Worm (Caenorhabditis elegans) whole organism, L2 larva: ENCODE data around the gene tatn-1.
A peak's percentile ranks its signal among the peaks of the same experiment; 100 is the strongest.

ENCODE experiments used
- F13H6.1 ChIP-seq: sonication (generic microtip); optimal IDR thresholded peaks from 2 replicates; lab custom pipeline; 2016; ENCODE audit warnings: missing genetic modification characterization, missing compliant biosample characterization
- Y55F3AM.14 ChIP-seq: fragments of 200-800 bp; sonication (Bioruptor generic); optimal IDR thresholded peaks from 2 replicates; lab custom pipeline; 2018; ENCODE audit warnings: mild to moderate bottlenecking, missing genetic modification characterization, missing compliant biosample characterization
- ZK546.5 ChIP-seq: sonication (generic microtip); optimal IDR thresholded peaks from 2 replicates; lab custom pipeline; 2017; ENCODE audit warnings: missing biosample characterization, missing genetic modification characterization
- alr-1 ChIP-seq: fragments of 150-350 bp; optimal IDR thresholded peaks from 2 replicates; lab custom pipeline; 2014; ENCODE audit warnings: missing biosample characterization, missing genetic modification characterization
- aly-2 ChIP-seq: fragments of 150-350 bp; optimal IDR thresholded peaks from 2 replicates; lab custom pipeline; 2014; ENCODE audit warnings: missing biosample characterization, missing genetic modification characterization
- blmp-1 ChIP-seq: sonication (generic microtip); optimal IDR thresholded peaks from 2 replicates; lab custom pipeline; 2017; ENCODE audit warnings: missing genetic modification characterization, mild to moderate bottlenecking, missing compliant biosample characterization, antibody characterized with exemption, moderate library complexity; ENCODE audit not compliant: insufficient read depth
- ceh-82 ChIP-seq: fragments of 150-350 bp; optimal IDR thresholded peaks from 2 replicates; lab custom pipeline; 2014; ENCODE audit warnings: missing biosample characterization, missing genetic modification characterization
- crh-2 ChIP-seq: sonication (generic microtip); optimal IDR thresholded peaks from 2 replicates; lab custom pipeline; 2017; ENCODE audit warnings: missing biosample characterization, missing genetic modification characterization
- dmd-4 ChIP-seq: sonication (generic microtip); optimal IDR thresholded peaks from 2 replicates; lab custom pipeline; 2017; ENCODE audit warnings: missing biosample characterization, missing genetic modification characterization
- elt-1 ChIP-seq: fragments of 150-350 bp; optimal IDR thresholded peaks from 2 replicates; lab custom pipeline; 2014; ENCODE audit warnings: missing biosample characterization, missing genetic modification characterization
- elt-3 ChIP-seq: sonication (generic microtip); optimal IDR thresholded peaks from 2 replicates; lab custom pipeline; 2017; ENCODE audit warnings: missing biosample characterization, missing genetic modification characterization
- fos-1 ChIP-seq: fragments of 150-350 bp; optimal IDR thresholded peaks from 2 replicates; lab custom pipeline; 2014; ENCODE audit warnings: missing biosample characterization, missing genetic modification characterization
- lin-13 ChIP-seq: fragments of 150-350 bp; optimal IDR thresholded peaks from 2 replicates; lab custom pipeline; 2014; ENCODE audit warnings: missing biosample characterization, missing genetic modification reagents, missing genetic modification characterization
- lin-39 ChIP-seq: fragments of 150-350 bp; optimal IDR thresholded peaks from 2 replicates; lab custom pipeline; 2014; ENCODE audit warnings: missing biosample characterization, missing genetic modification reagents, missing genetic modification characterization
- mab-5 ChIP-seq: fragments of 150-350 bp; optimal IDR thresholded peaks from 2 replicates; lab custom pipeline; 2014; ENCODE audit warnings: missing biosample characterization, missing genetic modification characterization
- mbf-1 ChIP-seq: sonication (generic microtip); optimal IDR thresholded peaks from 2 replicates; lab custom pipeline; 2017; ENCODE audit warnings: missing biosample characterization, missing genetic modification characterization
- nhr-10 ChIP-seq: sonication (generic microtip); optimal IDR thresholded peaks from 2 replicates; lab custom pipeline; 2017; ENCODE audit warnings: missing biosample characterization, missing genetic modification characterization
- nhr-11 ChIP-seq: fragments of 150-350 bp; optimal IDR thresholded peaks from 2 replicates; lab custom pipeline; 2014; ENCODE audit warnings: missing biosample characterization, missing genetic modification characterization
- nhr-12 ChIP-seq: fragments of 150-350 bp; optimal IDR thresholded peaks from 2 replicates; lab custom pipeline; 2014; ENCODE audit warnings: missing biosample characterization, missing genetic modification characterization
- nhr-129 ChIP-seq: fragments of 150-350 bp; optimal IDR thresholded peaks from 2 replicates; lab custom pipeline; 2014; ENCODE audit warnings: missing biosample characterization, missing genetic modification characterization
- nhr-21 ChIP-seq: fragments of 150-350 bp; optimal IDR thresholded peaks from 2 replicates; lab custom pipeline; 2014; ENCODE audit warnings: missing biosample characterization, missing genetic modification characterization
- nhr-23 ChIP-seq: fragments of 150-350 bp; optimal IDR thresholded peaks from 2 replicates; lab custom pipeline; 2014; ENCODE audit warnings: missing biosample characterization, missing genetic modification reagents, missing genetic modification characterization
- nhr-237 ChIP-seq: fragments of 150-350 bp; optimal IDR thresholded peaks from 2 replicates; lab custom pipeline; 2014; ENCODE audit warnings: missing biosample characterization, missing genetic modification characterization
- nhr-6 ChIP-seq: fragments of 150-350 bp; optimal IDR thresholded peaks from 2 replicates; lab custom pipeline; 2014; ENCODE audit warnings: missing biosample characterization, missing genetic modification characterization
- nhr-77 ChIP-seq: fragments of 150-350 bp; optimal IDR thresholded peaks from 2 replicates; lab custom pipeline; 2014; ENCODE audit warnings: missing biosample characterization, missing genetic modification characterization
- peb-1 ChIP-seq: fragments of 150-350 bp; optimal IDR thresholded peaks from 2 replicates; lab custom pipeline; 2014; ENCODE audit warnings: missing biosample characterization, missing genetic modification characterization
- sem-4 ChIP-seq: fragments of 150-350 bp; optimal IDR thresholded peaks from 2 replicates; lab custom pipeline; 2014; ENCODE audit warnings: missing biosample characterization, missing genetic modification reagents, missing genetic modification characterization
- skn-1 ChIP-seq: sonication (generic microtip); optimal IDR thresholded peaks from 2 replicates; lab custom pipeline; 2017; ENCODE audit warnings: missing biosample characterization, missing genetic modification characterization
- snpc-4 ChIP-seq: fragments of 150-350 bp; optimal IDR thresholded peaks from 2 replicates; lab custom pipeline; 2014; ENCODE audit warnings: missing biosample characterization, missing genetic modification characterization
- unc-55 ChIP-seq: fragments of 150-350 bp; sonication (generic microtip); optimal IDR thresholded peaks from 3 replicates; lab custom pipeline; 2014; ENCODE audit warnings: missing biosample characterization, missing genetic modification reagents, missing genetic modification characterization
- unc-62 ChIP-seq: fragments of 150-350 bp; optimal IDR thresholded peaks from 2 replicates; lab custom pipeline; 2014; ENCODE audit warnings: missing biosample characterization, missing genetic modification reagents, missing genetic modification characterization
- zag-1 ChIP-seq: fragments of 150-350 bp; optimal IDR thresholded peaks from 2 replicates; lab custom pipeline; 2014; ENCODE audit warnings: missing biosample characterization, missing genetic modification characterization
- ztf-1 ChIP-seq: fragments of 200-800 bp; sonication (Bioruptor generic); conservative IDR thresholded peaks from 2 replicates; pipeline ENCODE4 v1.3.6; 2022; ENCODE audit warnings: missing genetic modification characterization, missing compliant biosample characterization
- ztf-11 ChIP-seq: sonication (generic microtip); optimal IDR thresholded peaks from 2 replicates; lab custom pipeline; 2017; ENCODE audit warnings: missing biosample characterization, missing genetic modification characterization
- ztf-4 ChIP-seq: fragments of 150-350 bp; optimal IDR thresholded peaks from 2 replicates; lab custom pipeline; 2014; ENCODE audit warnings: missing biosample characterization, missing genetic modification characterization

Gene tatn-1

ce11 chrX:14755847-14756246 lies 35.0 kb upstream of the tatn-1 start:
- TF ChIP-seq fos-1 (tag; lab: Kevin White, UChicago): peak; percentile 21
- TF ChIP-seq skn-1 (tag; lab: Kevin White, UChicago): no peak
- TF ChIP-seq, all 48 proteins: peak for 1

DNA sequence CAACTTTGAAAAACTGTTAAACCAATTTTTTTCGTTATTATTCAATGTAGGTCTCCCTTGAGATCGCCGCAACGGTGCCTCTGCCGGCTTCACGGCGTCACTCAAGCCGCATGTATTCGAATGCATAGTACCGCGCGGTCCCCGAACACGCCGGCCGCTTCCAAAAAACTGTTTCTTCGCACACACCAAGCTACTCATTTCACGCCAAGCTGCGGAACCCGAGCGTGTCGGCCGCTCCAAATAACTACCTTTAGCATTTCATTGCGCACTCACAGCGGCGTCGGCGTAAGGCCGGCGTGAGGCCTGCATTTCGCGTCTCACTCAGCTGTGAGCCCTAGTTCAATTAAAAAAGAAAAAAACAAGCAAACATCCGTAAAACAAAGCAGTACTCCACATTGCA lies 34.2 kb upstream of the tatn-1 start:
- TF ChIP-seq nhr-10 (tag; lab: Kevin White, UChicago): no peak

- no peak for TF ChIP-seq nhr-11 (tag; lab: Kevin White, UChicago)
- no peak for TF ChIP-seq nhr-21 (tag; lab: Kevin White, UChicago)
- TF ChIP-seq fos-1 (tag; lab: Kevin White, UChicago): no peak
- TF ChIP-seq F13H6.1 (tag; lab: Kevin White, UChicago): no peak
- no peak for TF ChIP-seq unc-62 (GFP tag; lab: Kevin White, UChicago)
- TF ChIP-seq snpc-4 (tag; lab: Kevin White, UChicago): no peak
- no peak for TF ChIP-seq nhr-129 (tag; lab: Kevin White, UChicago)
- no peak for TF ChIP-seq blmp-1
- no peak for TF ChIP-seq zag-1
- no peak for TF ChIP-seq unc-55 (GFP tag; lab: Kevin White, UChicago)
- no peak for TF ChIP-seq nhr-77 (tag; lab: Kevin White, UChicago)
- no peak for TF ChIP-seq alr-1 (tag; lab: Kevin White, UChicago)
- TF ChIP-seq ztf-4: no peak
- no peak for TF ChIP-seq elt-1
- no peak for TF ChIP-seq Y55F3AM.14
- no peak for TF ChIP-seq peb-1
- TF ChIP-seq sem-4 (tag; lab: Kevin White, UChicago): no peak
- no peak for TF ChIP-seq dmd-4
- TF ChIP-seq, all 48 proteins: peak for 0
Measured at ce11 chrX:14757641-14758220, 33.1 kb upstream of the tatn-1 start.

ce11 chrX:14759549-14759948 lies 31.3 kb upstream of the tatn-1 start:
- TF ChIP-seq lin-13 (GFP tag; lab: Kevin White, UChicago) (no peak), nhr-6 (tag; lab: Kevin White, UChicago) (no peak), zag-1 (no peak), ztf-4 (no peak), nhr-10 (tag; lab: Kevin White, UChicago) (no peak), mbf-1 (tag; lab: Kevin White, UChicago) (no peak), lin-39 (tag; lab: Kevin White, UChicago) (no peak), ztf-1 (GFP tag; lab: Robert Waterston, UW) (no peak), elt-1 (no peak), ZK546.5 (tag; lab: Kevin White, UChicago) (no peak), nhr-237 (tag; lab: Kevin White, UChicago) (no peak), crh-2 (tag; lab: Kevin White, UChicago) (no peak), elt-3 (tag; lab: Kevin White, UChicago) (no peak), nhr-129 (tag; lab: Kevin White, UChicago) (no peak)

DNA sequence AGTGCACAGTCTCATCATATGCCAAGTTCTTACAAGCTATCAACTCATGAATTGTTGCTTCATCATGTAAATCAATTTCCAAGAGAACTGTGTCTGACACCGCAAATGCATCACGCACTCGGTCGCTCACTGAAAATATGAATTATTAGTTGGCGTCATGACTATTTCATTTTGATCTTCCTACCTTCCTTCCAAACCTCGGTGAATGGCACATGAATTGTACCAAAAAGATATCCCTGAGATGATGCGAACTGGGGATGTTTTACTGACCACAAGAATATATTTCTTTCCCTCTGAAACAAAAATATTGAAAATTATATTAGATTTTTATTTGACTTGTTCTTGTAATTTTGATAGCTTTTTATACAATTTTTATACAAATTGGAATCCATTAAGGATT lies 30.6 kb upstream of the tatn-1 start:
- no peak for TF ChIP-seq nhr-23 (tag; lab: Kevin White, UChicago)
- TF ChIP-seq nhr-129 (tag; lab: Kevin White, UChicago): no peak
- TF ChIP-seq blmp-1: no peak
- TF ChIP-seq unc-55 (GFP tag; lab: Kevin White, UChicago): no peak
- TF ChIP-seq ztf-11 (tag; lab: Kevin White, UChicago): no peak
- no peak for TF ChIP-seq mab-5 (tag; lab: Kevin White, UChicago)
- no peak for TF ChIP-seq nhr-77 (tag; lab: Kevin White, UChicago)
- TF ChIP-seq nhr-12 (tag; lab: Kevin White, UChicago): no peak
- TF ChIP-seq ztf-4: no peak
- TF ChIP-seq ZK546.5 (tag; lab: Kevin White, UChicago): no peak

ce11 chrX:14761021-14761420 lies 29.8 kb upstream of the tatn-1 start, which contains the start of gene C05G5.5:
C05G5.5 (minus strand) TSS chrX:14761121.
- TF ChIP-seq alr-1 (tag; lab: Kevin White, UChicago) (no peak), nhr-21 (tag; lab: Kevin White, UChicago) (no peak), ceh-82 (tag; lab: Kevin White, UChicago) (no peak), blmp-1 (no peak), sem-4 (tag; lab: Kevin White, UChicago) (no peak), aly-2 (tag; lab: Kevin White, UChicago) (no peak)
